Fruit fly (Drosophila melanogaster): Measurements from ENCODE around the gene CG11598.

CG11598 gene

DNA sequence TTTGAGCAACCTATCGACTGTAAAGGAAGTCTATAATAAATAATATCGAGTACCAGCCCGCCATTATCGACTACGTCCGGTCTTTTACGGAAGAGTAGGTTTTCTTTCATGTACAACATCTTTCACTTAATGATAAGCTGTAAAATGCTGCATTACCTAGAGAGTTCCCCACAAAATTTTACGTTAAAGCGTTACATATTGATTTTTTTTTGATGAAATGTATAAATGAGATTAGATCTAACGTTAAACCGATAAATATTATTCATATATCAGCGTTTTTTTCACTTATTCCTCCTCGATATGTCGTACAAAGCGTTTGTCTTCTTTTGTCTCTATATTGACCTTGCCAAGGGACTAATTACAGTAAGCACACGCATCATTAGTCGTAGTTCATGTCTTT lies at the start of gene CG11598:
Gene CG11598 (plus strand): TSS at position 301 of the 400 bp plus-strand sequence.
- TF ChIP-seq CG8478 (optimal IDR thresholded peaks at IDR 0.05) (no peak), CTCF (optimal IDR thresholded peaks at IDR 0.05) (no peak)

DNA sequence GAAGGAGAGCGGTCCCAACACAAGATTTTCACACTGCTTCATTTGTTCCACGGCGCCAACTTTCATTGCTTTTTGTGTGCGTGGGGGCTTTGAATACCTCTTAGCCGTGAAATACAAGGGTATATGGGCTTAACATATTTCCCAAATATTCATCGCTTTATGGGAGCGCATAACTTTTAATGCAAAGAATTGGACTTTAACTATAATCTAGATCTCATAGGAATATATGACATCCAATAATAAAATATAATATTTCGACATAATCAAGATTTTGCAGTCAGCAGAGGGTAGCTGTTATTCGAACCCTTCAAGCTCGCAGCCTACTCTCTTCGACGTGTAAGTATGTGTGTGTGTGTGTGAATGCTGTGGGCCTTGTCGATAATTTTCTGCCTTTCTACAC lies 43.0 kb upstream of the CG11598 start:
- TF ChIP-seq CG8478 (optimal IDR thresholded peaks at IDR 0.05): no peak
- TF ChIP-seq CTCF (optimal IDR thresholded peaks at IDR 0.05): no peak

DNA sequence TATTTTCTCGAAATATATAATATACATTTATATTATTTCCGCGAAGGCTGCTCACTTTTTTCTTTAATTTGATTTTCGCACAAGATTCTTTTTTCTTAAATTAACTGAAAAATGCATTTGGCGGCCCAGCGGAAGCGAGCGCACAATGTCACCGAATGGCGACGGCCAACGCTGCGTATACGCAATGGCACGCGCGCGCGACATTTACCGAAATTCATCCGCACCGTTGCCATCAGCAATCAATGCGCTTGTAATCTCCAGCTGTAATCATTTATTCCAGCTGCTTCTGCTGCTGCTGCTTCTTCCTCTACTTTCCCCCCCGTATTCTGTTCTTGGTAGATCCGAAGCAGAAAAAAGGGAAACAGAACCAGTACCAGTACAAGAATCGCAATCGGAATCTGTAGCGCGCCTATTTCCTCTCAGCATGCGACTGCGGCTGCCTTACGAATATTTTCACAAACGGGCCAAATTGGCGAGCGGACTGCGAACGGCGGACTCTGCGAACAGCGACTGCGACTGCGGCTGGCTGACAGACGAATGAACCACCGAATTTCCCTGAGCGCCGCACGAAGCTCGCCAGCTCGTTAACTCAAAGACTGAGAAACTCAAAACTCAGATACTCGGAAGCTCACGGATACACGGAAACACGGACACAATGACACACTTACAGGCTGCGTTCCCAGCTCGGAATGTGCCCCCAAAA lies 39.4 kb upstream of the CG11598 start, which contains the start of gene Octbeta2R:
Gene Octbeta2R (minus strand): TSS at position 539 of the 703 bp plus-strand sequence.
- TF ChIP-seq CTCF (optimal IDR thresholded peaks at IDR 0.05) (no peak), CG8478 (optimal IDR thresholded peaks at IDR 0.05) (no peak)

DNA sequence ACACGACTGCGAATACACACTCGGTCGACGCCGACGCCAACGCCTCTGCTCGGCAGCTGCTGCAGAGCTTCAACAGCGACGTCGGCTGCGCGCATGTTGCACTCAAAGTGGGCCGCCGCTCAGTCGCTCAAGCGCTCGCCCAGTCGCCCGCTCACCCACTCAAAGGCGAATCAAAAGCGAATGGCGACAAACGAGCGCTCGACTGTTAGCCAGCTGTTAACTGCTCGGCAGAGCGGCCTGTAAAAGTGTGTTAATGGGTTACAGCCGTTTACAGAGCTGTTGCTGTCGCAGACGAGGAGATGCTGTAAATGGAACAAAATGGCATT lies 38.9 kb upstream of the CG11598 start:
- no peak for TF ChIP-seq CG8478 (optimal IDR thresholded peaks at IDR 0.05)
- TF ChIP-seq CTCF (optimal IDR thresholded peaks at IDR 0.05): no peak

DNA sequence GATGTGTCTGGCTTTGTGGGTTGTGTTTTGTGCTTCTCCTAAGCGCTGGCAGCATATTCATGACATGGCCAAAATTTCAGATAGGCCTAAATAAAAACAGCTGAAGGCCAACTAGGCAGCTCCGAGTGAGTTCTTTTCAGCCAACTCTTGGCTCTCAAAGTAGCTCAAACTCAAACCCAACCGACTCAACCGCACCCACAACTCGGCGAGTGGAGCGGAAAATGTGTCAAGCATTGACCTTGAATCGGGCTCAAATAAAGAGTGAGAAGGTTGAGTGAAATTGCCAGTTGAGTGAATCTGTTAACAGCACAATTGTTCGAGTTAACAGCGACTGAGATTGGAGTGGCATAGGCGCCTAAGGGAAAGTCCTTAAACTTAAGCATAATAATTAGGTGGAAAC lies 22.7 kb upstream of the CG11598 start:
- TF ChIP-seq CG8478 (optimal IDR thresholded peaks at IDR 0.05) (no peak), CTCF (optimal IDR thresholded peaks at IDR 0.05) (no peak)

DNA sequence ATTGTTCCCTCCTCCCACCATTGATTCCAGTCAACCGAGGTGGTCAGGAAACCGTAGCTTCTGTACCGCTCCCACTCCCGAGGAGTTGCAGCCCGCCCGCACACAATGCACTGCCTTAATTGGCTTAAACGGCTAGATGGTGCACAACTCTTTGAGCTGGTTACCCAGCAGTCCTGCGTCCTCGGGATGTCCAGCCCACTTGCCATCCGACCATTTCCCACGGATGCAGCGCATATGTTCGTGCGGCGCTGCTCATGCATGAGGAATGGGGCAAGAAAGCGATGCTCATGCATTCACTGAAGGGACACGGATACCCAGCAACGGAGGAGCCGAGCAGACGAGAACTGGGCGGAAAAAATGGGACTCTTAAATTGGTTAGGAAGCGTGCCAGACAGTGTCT lies 19.2 kb upstream of the CG11598 start:
- TF ChIP-seq CTCF (optimal IDR thresholded peaks at IDR 0.05) (no peak), CG8478 (optimal IDR thresholded peaks at IDR 0.05) (no peak)

DNA sequence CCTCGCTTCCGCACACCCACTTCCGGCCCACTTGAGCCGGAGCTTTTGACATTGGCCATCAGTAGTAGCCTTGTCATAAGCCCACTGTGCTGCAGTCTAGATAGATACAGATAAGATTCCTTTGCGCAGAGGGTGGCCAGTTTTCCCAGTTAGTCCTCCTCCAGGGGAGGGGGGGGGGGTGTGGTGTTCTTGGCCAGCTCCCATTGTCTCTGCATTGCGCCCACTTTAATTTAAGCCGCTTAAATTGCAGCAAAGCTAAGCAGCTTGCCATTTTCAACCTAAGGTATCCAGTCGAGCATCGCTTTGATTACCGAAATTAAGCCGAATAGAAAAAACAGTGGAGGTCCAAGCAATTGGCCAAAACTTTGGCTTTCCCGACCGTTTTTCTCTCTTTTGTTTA lies 11.9 kb upstream of the CG11598 start:
- TF ChIP-seq CTCF (optimal IDR thresholded peaks at IDR 0.05) (no peak), CG8478 (optimal IDR thresholded peaks at IDR 0.05) (no peak)

DNA sequence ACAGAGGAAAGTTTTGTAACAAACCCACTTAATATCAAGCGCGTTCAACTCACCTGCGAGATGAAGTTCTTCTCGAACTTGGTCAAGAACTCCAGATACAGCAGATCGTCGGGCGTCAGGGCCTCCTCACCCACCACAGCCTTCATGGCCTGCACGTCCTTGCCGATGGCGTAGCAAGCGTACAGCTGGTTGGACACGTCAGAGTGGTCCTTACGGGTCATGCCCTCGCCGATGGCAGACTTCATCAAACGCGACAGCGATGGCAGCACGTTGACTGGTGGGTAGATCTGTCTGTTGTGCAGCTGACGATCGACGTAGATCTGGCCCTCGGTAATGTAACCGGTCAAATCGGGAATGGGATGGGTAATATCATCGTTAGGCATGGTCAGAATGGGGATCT lies 9.8 kb upstream of the CG11598 start:
- TF ChIP-seq CTCF (optimal IDR thresholded peaks at IDR 0.05) (no peak), CG8478 (optimal IDR thresholded peaks at IDR 0.05) (no peak)

DNA sequence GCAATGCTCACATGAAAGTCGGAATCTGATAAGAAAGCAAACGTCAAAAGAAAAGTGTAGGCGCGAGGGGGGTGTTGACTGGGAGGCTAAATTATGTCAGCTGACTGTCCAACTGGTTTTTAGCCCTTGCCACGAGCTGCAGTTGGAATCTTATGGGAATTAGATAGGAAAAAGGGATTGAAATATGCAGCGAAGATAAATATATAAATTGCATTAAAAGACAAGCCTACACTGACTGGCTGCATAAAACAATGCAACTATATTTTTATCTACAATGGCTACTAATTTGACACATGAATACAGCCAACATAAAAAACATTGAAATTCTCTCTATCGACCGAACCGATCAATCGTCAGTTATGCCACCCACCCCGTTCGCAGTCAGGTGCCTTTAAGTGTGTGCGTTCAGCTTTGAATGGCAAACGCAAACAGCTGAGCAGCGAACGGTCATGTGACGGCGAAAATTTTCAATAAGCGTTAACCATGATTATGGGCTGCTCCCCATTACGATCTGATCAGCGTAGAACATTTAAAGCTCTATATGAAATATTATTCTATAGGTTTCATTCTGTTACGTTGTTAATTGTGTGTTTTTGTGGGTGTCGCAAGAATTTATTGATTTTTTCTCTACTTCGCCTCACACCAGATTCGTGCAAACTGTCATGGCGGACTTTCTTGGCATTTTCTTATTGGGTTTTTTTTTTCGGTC lies 7.9 kb upstream of the CG11598 start:
- TF ChIP-seq CTCF (optimal IDR thresholded peaks at IDR 0.05): no peak
- TF ChIP-seq CG8478 (optimal IDR thresholded peaks at IDR 0.05): no peak

DNA sequence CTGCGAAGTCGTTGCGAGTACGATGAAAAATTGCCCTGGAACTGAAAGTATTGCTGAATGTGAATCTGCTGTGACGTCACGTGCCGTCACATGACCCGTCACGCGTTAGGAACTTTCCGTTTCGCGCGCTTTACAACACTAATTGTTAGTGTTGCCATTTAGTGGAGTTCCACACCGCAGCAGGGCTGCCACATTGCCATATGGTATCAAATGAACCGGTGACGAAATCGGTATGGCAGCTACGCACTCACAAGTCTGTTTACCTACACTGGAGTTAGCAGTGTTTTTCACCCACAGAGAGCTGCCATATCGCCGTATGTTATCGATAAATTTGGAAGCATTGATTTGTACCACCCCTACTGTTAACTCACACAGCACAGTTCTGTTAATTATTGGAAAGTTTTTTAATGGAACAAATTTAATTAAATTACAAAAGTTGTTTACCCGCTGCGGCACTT lies 7.0 kb upstream of the CG11598 start, which contains the start of the genes Vha55 and Snx3:
Gene Vha55 (minus strand): TSS at position 139 of the 458 bp plus-strand sequence.
Gene Snx3 (plus strand): TSS at position 341 of the 458 bp plus-strand sequence.
- TF ChIP-seq CTCF (optimal IDR thresholded peaks at IDR 0.05) (peak; percentile 79 to 90), CG8478 (optimal IDR thresholded peaks at IDR 0.05) (no peak)

DNA sequence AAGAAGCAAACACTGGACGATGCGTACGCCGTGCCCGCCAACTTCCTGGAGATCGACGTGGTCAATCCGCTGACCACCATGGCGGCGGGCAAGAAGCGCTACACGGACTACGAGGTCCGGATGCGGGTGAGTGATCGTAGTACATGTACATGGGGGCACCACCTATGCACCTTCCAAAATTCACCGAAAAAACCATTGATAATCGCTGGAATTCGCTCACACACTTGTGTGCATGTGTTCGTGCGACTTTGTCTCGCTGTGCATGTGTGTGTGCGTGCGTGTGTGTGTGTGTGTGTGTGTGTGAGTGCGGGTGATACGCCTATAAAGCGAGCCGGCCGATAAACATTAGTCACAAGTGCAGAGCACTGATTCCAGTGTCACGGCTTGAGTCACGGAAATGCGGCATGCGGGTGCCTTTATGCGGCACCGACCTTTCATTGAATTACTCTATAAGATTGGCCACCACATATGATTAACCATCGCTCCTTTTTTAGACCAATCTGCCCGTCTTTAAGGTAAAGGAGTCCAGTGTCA lies 6.3 kb upstream of the CG11598 start:
- TF ChIP-seq CG8478 (optimal IDR thresholded peaks at IDR 0.05): no peak
- TF ChIP-seq CTCF (optimal IDR thresholded peaks at IDR 0.05): no peak

DNA sequence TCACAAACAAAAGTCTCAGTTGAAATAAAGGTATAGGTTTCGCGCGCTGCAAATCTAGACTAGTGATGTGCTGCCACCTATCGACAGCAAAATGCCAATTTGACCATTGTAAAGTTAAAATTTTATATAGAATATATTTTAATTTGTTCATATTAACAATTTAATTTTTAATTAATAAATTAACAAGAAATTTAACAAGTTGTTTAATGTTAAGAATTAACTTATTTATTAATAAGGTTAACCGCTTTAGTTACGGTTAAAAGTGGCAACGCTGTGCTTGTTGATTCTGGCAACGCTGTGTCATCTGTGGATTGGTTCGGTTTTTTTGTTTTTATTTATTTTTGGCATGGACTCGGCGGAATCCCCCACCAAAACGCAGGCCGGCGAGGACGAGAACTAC lies 4.3 kb upstream of the CG11598 start, which contains the start of gene Not10:
Gene Not10 (plus strand): TSS at position 279 of the 400 bp plus-strand sequence.
- TF ChIP-seq CTCF (optimal IDR thresholded peaks at IDR 0.05): peak in 1 of 2 experiments; percentile 9
- no peak for TF ChIP-seq CG8478 (optimal IDR thresholded peaks at IDR 0.05)

DNA sequence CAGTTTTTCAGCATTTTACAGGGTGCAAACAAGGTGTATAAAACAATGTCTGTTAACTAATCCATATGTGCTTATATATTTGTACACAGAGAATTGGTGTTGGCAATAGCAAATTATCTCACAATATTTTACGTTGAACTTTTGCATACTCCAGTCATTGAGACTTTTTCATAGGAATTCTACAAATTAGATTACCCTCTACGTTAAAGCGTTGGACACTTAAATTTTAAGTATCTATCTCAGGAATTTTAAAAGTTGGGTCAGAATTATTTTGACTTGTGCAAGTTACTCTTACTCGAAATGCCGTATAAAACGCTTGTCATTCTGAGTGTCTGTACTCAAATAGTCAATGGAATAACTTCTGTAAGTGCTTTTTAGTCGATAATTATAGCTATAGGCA lies 1.7 kb upstream of the CG11598 start, which contains the start of gene CG18530:
Gene CG18530 (plus strand): TSS at position 301 of the 400 bp plus-strand sequence.
- TF ChIP-seq CG8478 (optimal IDR thresholded peaks at IDR 0.05) (no peak), CTCF (optimal IDR thresholded peaks at IDR 0.05) (no peak)

DNA sequence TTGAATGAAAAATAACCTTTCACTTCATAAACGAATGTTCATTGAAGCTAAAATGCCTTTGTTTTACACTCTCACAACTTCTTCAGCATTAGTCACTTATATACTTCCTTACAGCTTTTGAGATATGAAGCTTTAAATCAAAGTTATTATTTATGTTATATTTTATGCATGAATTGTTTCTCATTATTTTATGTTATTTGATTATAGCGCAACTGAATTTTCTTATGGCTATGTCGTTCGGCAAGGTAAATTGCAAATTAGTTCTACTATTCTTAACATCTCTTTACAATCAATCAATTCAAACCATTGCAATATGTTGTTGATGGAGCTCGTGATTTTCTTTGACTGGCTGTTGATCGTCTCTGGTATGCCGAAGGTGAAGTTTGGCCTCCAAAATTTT lies 1.5 kb downstream of the CG11598 start, which contains the start of gene CG11600:
Gene CG11600 (plus strand): TSS at position 301 of the 400 bp plus-strand sequence.
- no peak for TF ChIP-seq CG8478 (optimal IDR thresholded peaks at IDR 0.05)

DNA sequence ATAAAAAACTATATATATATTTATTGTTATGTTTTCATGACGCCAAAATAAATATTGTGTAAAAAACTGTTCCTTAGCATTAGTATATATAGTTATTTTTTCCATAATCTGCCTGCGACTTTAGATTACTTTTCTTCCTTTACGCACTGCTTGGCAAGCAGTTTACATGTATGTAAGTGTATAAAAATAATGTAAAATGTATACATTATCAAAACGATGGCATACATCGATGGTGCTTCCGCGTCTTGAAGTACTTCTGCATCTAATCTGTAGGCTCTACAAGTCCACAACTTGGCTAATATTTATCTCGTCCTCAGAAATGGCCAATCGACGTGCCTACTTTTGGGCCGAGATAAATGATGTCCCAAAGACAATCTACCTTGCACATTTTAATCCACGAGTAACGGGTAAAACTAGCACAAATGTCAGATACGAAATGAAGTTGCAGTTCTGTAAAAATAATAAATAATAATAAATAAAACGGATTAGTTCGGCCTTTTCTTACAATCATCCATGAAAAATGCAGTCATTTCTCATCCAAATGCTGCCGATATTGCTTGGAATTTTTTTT lies 3.3 kb downstream of the CG11598 start, which contains the start of gene CG11608:
Gene CG11608 (plus strand): TSS at position 521 of the 571 bp plus-strand sequence.
- no peak for TF ChIP-seq CG8478 (optimal IDR thresholded peaks at IDR 0.05)
- peak; percentile 62 to 74 for TF ChIP-seq CTCF (optimal IDR thresholded peaks at IDR 0.05)
